Worm (Caenorhabditis elegans): ENCODE measurements around the gene Y105C5B.15.

ce11 chrIV:15991416-15991815 lies 39.7 kb downstream of the Y105C5B.15 start:
- TF ChIP-seq nhr-28 (tag; optimal IDR thresholded peaks at IDR 0.05) (no peak), ceh-16 (tag; optimal IDR thresholded peaks at IDR 0.05) (no peak), ztf-11 (tag; optimal IDR thresholded peaks at IDR 0.05) (no peak), nhr-12 (tag; optimal IDR thresholded peaks at IDR 0.05) (no peak), nhr-77 (tag; optimal IDR thresholded peaks at IDR 0.05) (no peak), nhr-23 (tag; optimal IDR thresholded peaks at IDR 0.05) (no peak)
